Worm (Caenorhabditis elegans) whole organism, L1 larva: ENCODE results near the gene rpl-32.

Experiments used
- C16A3.4 ChIP-seq: fragments of 150-350 bp; optimal IDR thresholded peaks from 2 replicates; lab custom pipeline; 2014; ENCODE audit warnings: missing biosample characterization, missing genetic modification characterization
- C34B4.2 ChIP-seq: sonication (generic microtip); optimal IDR thresholded peaks from 2 replicates; lab custom pipeline; 2017; ENCODE audit warnings: mild to moderate bottlenecking, missing genetic modification characterization, missing compliant biosample characterization
- F16B12.6 ChIP-seq: fragments of 150-350 bp; optimal IDR thresholded peaks from 2 replicates; lab custom pipeline; 2014; ENCODE audit warnings: missing biosample characterization, missing genetic modification characterization
- Y116A8C.19 ChIP-seq: sonication (generic microtip); optimal IDR thresholded peaks from 2 replicates; lab custom pipeline; 2016; ENCODE audit warnings: missing compliant biosample characterization, missing genetic modification characterization, borderline replicate concordance
- blmp-1 ChIP-seq: fragments of 150-350 bp; optimal IDR thresholded peaks from 2 replicates; lab custom pipeline; 2014; ENCODE audit warnings: missing biosample characterization, missing genetic modification characterization
- ceh-8 ChIP-seq: fragments of 200-800 bp; sonication (Bioruptor generic); optimal IDR thresholded peaks from 2 replicates; lab custom pipeline; 2018; ENCODE audit warnings: mild to moderate bottlenecking, missing genetic modification characterization, moderate library complexity, missing compliant biosample characterization
- ceh-82 ChIP-seq, 3 experiments: fragments of 150-350 bp in 1 of 3; sonication (generic microtip) in 2 of 3; optimal IDR thresholded peaks; 2 replicates each; lab custom pipeline; 2014 to 2017; ENCODE audit warnings: missing biosample characterization in 3 of 3, missing genetic modification characterization in 3 of 3
- dpl-1 ChIP-seq, 3 experiments: fragments of 150-350 bp in 2 of 3; sonication (generic microtip) in 1 of 3; optimal IDR thresholded peaks; 2 replicates each; lab custom pipeline; 2014 to 2017; ENCODE audit warnings: missing biosample characterization in 3 of 3, missing genetic modification characterization in 3 of 3, missing genetic modification reagents in 3 of 3
- dsc-1 ChIP-seq: sonication (generic microtip); optimal IDR thresholded peaks from 2 replicates; lab custom pipeline; 2016; ENCODE audit warnings: mild to moderate bottlenecking, missing genetic modification characterization, missing compliant biosample characterization
- efl-1 ChIP-seq, 4 experiments: fragments of 150-350 bp; optimal IDR thresholded peaks in 3 of 4; peaks in 1 of 4; 1 replicate in 1 of 4; 2 replicates in 3 of 4; lab custom pipeline; 2014; ENCODE audit warnings: missing biosample characterization in 2 of 4, missing genetic modification characterization in 2 of 4, missing genetic modification reagents in 2 of 4
- efl-3 ChIP-seq: fragments of 200-800 bp; sonication (Bioruptor generic); optimal IDR thresholded peaks from 2 replicates; lab custom pipeline; 2018; ENCODE audit warnings: mild to moderate bottlenecking, missing genetic modification characterization, missing compliant biosample characterization
- ets-5 ChIP-seq: fragments of 200-800 bp; sonication (Bioruptor generic); IDR thresholded peaks from 2 replicates; pipeline ENCODE4 v1.3.6; 2022; ENCODE audit warnings: missing genetic modification characterization, missing compliant biosample characterization
- fkh-10 ChIP-seq: sonication (generic microtip); optimal IDR thresholded peaks from 2 replicates; lab custom pipeline; 2017; ENCODE audit warnings: missing biosample characterization, missing genetic modification reagents, missing genetic modification characterization
- grh-1 ChIP-seq: fragments of 200-800 bp; sonication (Bioruptor generic); IDR thresholded peaks from 2 replicates; pipeline ENCODE4 v1.3.6; 2022; ENCODE audit warnings: missing genetic modification reagents, missing genetic modification characterization, missing compliant biosample characterization
- isw-1 ChIP-seq: fragments of 200-800 bp; sonication (Bioruptor generic); IDR thresholded peaks from 2 replicates; pipeline ENCODE4 v1.3.6; 2022; ENCODE audit warnings: missing genetic modification characterization, missing compliant biosample characterization
- lin-39 ChIP-seq: fragments of 150-350 bp; optimal IDR thresholded peaks from 2 replicates; lab custom pipeline; 2014; ENCODE audit warnings: missing biosample characterization, missing genetic modification reagents, missing genetic modification characterization
- lir-3 ChIP-seq: sonication (generic microtip); optimal IDR thresholded peaks from 2 replicates; lab custom pipeline; 2016; ENCODE audit warnings: mild to moderate bottlenecking, missing genetic modification characterization, moderate library complexity, missing compliant biosample characterization; ENCODE audit not compliant: poor library complexity
- mdl-1 ChIP-seq, 2 experiments: fragments of 150-350 bp; optimal IDR thresholded peaks; 2 replicates each; lab custom pipeline; 2014 to 2017; ENCODE audit warnings: missing biosample characterization in 2 of 2, missing genetic modification characterization in 2 of 2, inconsistent platforms in 1 of 2
- nhr-12 ChIP-seq: sonication (generic microtip); optimal IDR thresholded peaks from 2 replicates; lab custom pipeline; 2017; ENCODE audit warnings: missing biosample characterization, missing genetic modification characterization
- nhr-28 ChIP-seq: fragments of 150-350 bp; optimal IDR thresholded peaks from 2 replicates; lab custom pipeline; 2014; ENCODE audit warnings: missing biosample characterization, missing genetic modification characterization
- nhr-77 ChIP-seq: fragments of 150-350 bp; optimal IDR thresholded peaks from 2 replicates; lab custom pipeline; 2014; ENCODE audit warnings: missing biosample characterization, missing genetic modification characterization
- nhr-84 ChIP-seq: sonication (generic microtip); optimal IDR thresholded peaks from 2 replicates; lab custom pipeline; 2017; ENCODE audit warnings: missing biosample characterization, missing genetic modification characterization
- nhr-85 ChIP-seq: sonication (generic microtip); peaks from one replicate; lab custom pipeline; 2016; ENCODE audit warnings: missing genetic modification characterization, inconsistent platforms, missing compliant biosample characterization
- nhr-90 ChIP-seq: sonication (generic microtip); optimal IDR thresholded peaks from 2 replicates; lab custom pipeline; 2016; ENCODE audit warnings: mild to moderate bottlenecking, missing genetic modification characterization, missing compliant biosample characterization; ENCODE audit not compliant: poor library complexity
- pag-3 ChIP-seq: sonication (generic microtip); optimal IDR thresholded peaks from 2 replicates; lab custom pipeline; 2017; ENCODE audit warnings: missing genetic modification characterization, mild to moderate bottlenecking, missing compliant biosample characterization, antibody characterized with exemption, borderline replicate concordance; ENCODE audit not compliant: insufficient read depth
- rnt-1 ChIP-seq: sonication (generic microtip); optimal IDR thresholded peaks from 2 replicates; lab custom pipeline; 2016; ENCODE audit warnings: mild to moderate bottlenecking, missing genetic modification characterization, moderate library complexity, missing compliant biosample characterization
- snpc-4 ChIP-seq: fragments of 150-350 bp; optimal IDR thresholded peaks from 2 replicates; lab custom pipeline; 2014; ENCODE audit warnings: missing biosample characterization, missing genetic modification characterization
- swsn-7 ChIP-seq: sonication (generic microtip); optimal IDR thresholded peaks from 2 replicates; lab custom pipeline; 2016; ENCODE audit warnings: missing genetic modification characterization, missing compliant biosample characterization
- tbx-2 ChIP-seq: sonication (generic microtip); optimal IDR thresholded peaks from 2 replicates; lab custom pipeline; 2016; ENCODE audit warnings: missing genetic modification characterization, missing compliant biosample characterization
- unc-30 ChIP-seq: sonication (generic microtip); optimal IDR thresholded peaks from 2 replicates; lab custom pipeline; 2017; ENCODE audit warnings: missing biosample characterization, missing genetic modification characterization
- unc-62 ChIP-seq: fragments of 150-350 bp; optimal IDR thresholded peaks from 2 replicates; lab custom pipeline; 2014; ENCODE audit warnings: missing biosample characterization, missing genetic modification reagents, missing genetic modification characterization
- vab-15 ChIP-seq: sonication (generic microtip); optimal IDR thresholded peaks from 2 replicates; lab custom pipeline; 2017; ENCODE audit warnings: missing genotype, mild to moderate bottlenecking, missing genetic modification characterization, missing compliant biosample characterization
- xbp-1 ChIP-seq: sonication (generic microtip); optimal IDR thresholded peaks from 2 replicates; lab custom pipeline; 2016; ENCODE audit warnings: missing genetic modification characterization, missing compliant biosample characterization

rpl-32 gene

ce11 chrII:9076098-9076879 lies 19.4 kb upstream of the rpl-32 start (continued):
- TF ChIP-seq efl-1 (optimal IDR thresholded peaks at IDR 0.05; lab: Kevin White, UChicago) (no peak), efl-1 (GFP tag; optimal IDR thresholded peaks at IDR 0.05 in 1 of 2; lab: Kevin White, UChicago) (peak in 1 of 2 experiments; percentile 44), nhr-28 (no peak), grh-1 (no peak), rnt-1 (tag; lab: Kevin White, UChicago) (peak; percentile 29), dpl-1 (GFP tag; optimal IDR thresholded peaks at IDR 0.05; lab: Kevin White, UChicago) (no peak), nhr-85 (no peak)

DNA sequence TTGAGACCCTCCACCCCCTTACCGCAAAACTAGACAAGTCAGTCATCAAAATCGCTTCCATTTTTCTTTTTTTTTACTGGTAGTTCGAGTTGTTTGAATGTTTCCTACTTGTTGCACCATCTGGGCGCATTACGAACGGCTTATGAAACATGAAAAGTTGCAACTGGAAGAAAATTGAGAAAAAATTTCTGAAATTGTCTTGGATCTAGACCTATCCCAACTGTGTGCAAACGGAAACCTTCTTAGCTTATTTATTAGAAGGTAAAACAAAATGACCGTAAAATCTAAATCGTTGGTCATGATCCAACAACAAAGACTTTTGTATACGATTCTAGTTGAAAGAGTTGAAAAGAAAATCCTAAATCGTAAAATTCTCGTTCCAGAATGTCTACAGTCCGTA lies 17.6 kb upstream of the rpl-32 start:
- no peak for TF ChIP-seq lir-3 (tag; lab: Kevin White, UChicago)
- no peak for TF ChIP-seq efl-1 (optimal IDR thresholded peaks at IDR 0.05; lab: Kevin White, UChicago)
- peak in 1 of 2 experiments; percentile 21 for TF ChIP-seq efl-1 (GFP tag; optimal IDR thresholded peaks at IDR 0.05 in 1 of 2; lab: Kevin White, UChicago)

- TF ChIP-seq blmp-1 (tag; lab: Kevin White, UChicago) (peak; percentile 72), dsc-1 (tag; lab: Kevin White, UChicago) (peak; percentile 6), nhr-84 (no peak)
Measured at ce11 chrII:9072769-9073168, 15.9 kb upstream of the rpl-32 start.

DNA sequence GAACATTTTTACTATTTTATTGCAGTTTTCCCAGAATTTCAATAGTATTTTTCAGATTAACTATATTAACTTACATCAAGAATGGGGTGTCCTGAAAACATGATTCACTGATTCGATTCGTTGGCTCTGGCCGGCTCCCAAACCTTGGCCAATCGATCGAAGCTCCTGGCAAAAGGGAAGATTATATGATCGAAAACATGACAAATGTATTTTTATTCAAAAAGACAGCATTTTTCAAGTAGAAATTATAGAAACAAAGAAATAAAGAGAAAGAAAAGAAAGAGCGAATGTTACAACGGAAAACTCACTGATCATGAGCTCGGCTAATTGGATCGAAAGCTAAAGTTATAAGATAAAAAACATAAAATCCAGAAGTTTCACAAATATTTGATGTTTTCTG lies 13.9 kb upstream of the rpl-32 start, which contains the start of gene T24B8.4:
Gene T24B8.4 (minus strand): TSS at position 101 of the 400 bp plus-strand sequence.
- TF ChIP-seq efl-1 (optimal IDR thresholded peaks at IDR 0.05; lab: Kevin White, UChicago) (no peak), efl-1 (GFP tag; optimal IDR thresholded peaks at IDR 0.05 in 1 of 2; lab: Kevin White, UChicago) (no peak), C34B4.2 (tag; lab: Kevin White, UChicago) (no peak), nhr-90 (no peak), pag-3 (tag; lab: Kevin White, UChicago) (no peak), isw-1 (GFP tag; lab: Robert Waterston, UW) (no peak), F16B12.6 (tag; lab: Kevin White, UChicago) (no peak), ceh-8 (GFP tag; lab: Kevin White, UChicago) (no peak), C16A3.4 (tag; lab: Kevin White, UChicago) (no peak), snpc-4 (tag; lab: Kevin White, UChicago) (no peak), unc-30 (tag; lab: Kevin White, UChicago) (no peak), lin-39 (no peak)

DNA sequence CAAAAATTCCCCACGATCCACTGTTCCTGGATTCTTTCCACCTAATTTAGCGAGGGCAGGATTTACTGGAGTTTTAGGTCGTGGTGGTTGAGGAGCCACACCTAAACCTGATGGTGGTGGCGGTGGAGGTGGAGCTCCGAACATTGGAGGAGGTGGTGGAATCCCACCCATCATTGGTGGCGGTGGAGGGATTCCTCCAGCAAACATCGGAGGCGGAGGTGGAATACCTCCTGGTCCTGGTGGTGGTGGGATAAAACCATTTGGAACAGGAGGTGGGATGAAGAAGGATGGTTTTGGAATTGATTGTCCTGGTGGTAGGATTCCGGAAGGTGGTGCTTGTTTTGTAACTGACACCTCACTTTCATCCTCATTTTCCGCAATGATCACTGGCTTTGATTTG lies 13.0 kb upstream of the rpl-32 start:
- TF ChIP-seq nhr-77 (tag; lab: Kevin White, UChicago), result no peak
- no peak for TF ChIP-seq nhr-84
- no peak for TF ChIP-seq nhr-12 (tag; lab: Kevin White, UChicago)
- TF ChIP-seq ceh-8 (GFP tag; lab: Kevin White, UChicago), result no peak
- TF ChIP-seq vab-15, result no peak
- no peak for TF ChIP-seq mdl-1 (tag; optimal IDR thresholded peaks at IDR 0.05; lab: Kevin White, UChicago)
- no peak for TF ChIP-seq efl-3 (GFP tag; lab: Kevin White, UChicago)
- TF ChIP-seq nhr-28, result no peak
- no peak for TF ChIP-seq unc-62 (GFP tag; lab: Kevin White, UChicago)
- no peak for TF ChIP-seq xbp-1 (tag; lab: Kevin White, UChicago)
- no peak for TF ChIP-seq ceh-82 (tag; optimal IDR thresholded peaks at IDR 0.05; lab: Kevin White, UChicago)
- no peak for TF ChIP-seq pag-3 (tag; lab: Kevin White, UChicago)
- no peak for TF ChIP-seq swsn-7 (tag; lab: Kevin White, UChicago)
- TF ChIP-seq Y116A8C.19 (tag; lab: Kevin White, UChicago), result no peak
- no peak for TF ChIP-seq nhr-90
- no peak for TF ChIP-seq tbx-2
- no peak for TF ChIP-seq ets-5 (GFP tag; lab: Robert Waterston, UW)
- no peak for TF ChIP-seq fkh-10 (GFP tag; lab: Kevin White, UChicago)
